Worm (Caenorhabditis elegans) whole organism, L2 larva: ENCODE data around the gene srd-69.
A peak's percentile ranks its signal among the peaks of the same experiment; 100 is the strongest.

Experiments
- C34F6.9 ChIP-seq: fragments of 150-350 bp; optimal IDR thresholded peaks from 2 replicates; lab custom pipeline; 2014; ENCODE audit warnings: missing biosample characterization, missing genetic modification characterization
- F13H6.1 ChIP-seq: sonication (generic microtip); optimal IDR thresholded peaks from 2 replicates; lab custom pipeline; 2016; ENCODE audit warnings: missing genetic modification characterization, missing compliant biosample characterization
- Y55F3AM.14 ChIP-seq: fragments of 200-800 bp; sonication (Bioruptor generic); optimal IDR thresholded peaks from 2 replicates; lab custom pipeline; 2018; ENCODE audit warnings: mild to moderate bottlenecking, missing genetic modification characterization, missing compliant biosample characterization
- ZK546.5 ChIP-seq: sonication (generic microtip); optimal IDR thresholded peaks from 2 replicates; lab custom pipeline; 2017; ENCODE audit warnings: missing biosample characterization, missing genetic modification characterization
- alr-1 ChIP-seq: fragments of 150-350 bp; optimal IDR thresholded peaks from 2 replicates; lab custom pipeline; 2014; ENCODE audit warnings: missing biosample characterization, missing genetic modification characterization
- aly-2 ChIP-seq: fragments of 150-350 bp; optimal IDR thresholded peaks from 2 replicates; lab custom pipeline; 2014; ENCODE audit warnings: missing biosample characterization, missing genetic modification characterization
- ama-1 ChIP-seq: fragments of 150-350 bp; optimal IDR thresholded peaks from 2 replicates; lab custom pipeline; 2018; ENCODE audit warnings: inconsistent platforms
- dmd-4 ChIP-seq: sonication (generic microtip); optimal IDR thresholded peaks from 2 replicates; lab custom pipeline; 2017; ENCODE audit warnings: missing biosample characterization, missing genetic modification characterization
- egl-27 ChIP-seq: sonication (generic microtip); optimal IDR thresholded peaks from 3 replicates; lab custom pipeline; 2017; ENCODE audit warnings: missing biosample characterization, missing genetic modification reagents, missing genetic modification characterization
- elt-1 ChIP-seq: fragments of 150-350 bp; optimal IDR thresholded peaks from 2 replicates; lab custom pipeline; 2014; ENCODE audit warnings: missing biosample characterization, missing genetic modification characterization
- elt-3 ChIP-seq: sonication (generic microtip); optimal IDR thresholded peaks from 2 replicates; lab custom pipeline; 2017; ENCODE audit warnings: missing biosample characterization, missing genetic modification characterization
- fos-1 ChIP-seq: fragments of 150-350 bp; optimal IDR thresholded peaks from 2 replicates; lab custom pipeline; 2014; ENCODE audit warnings: missing biosample characterization, missing genetic modification characterization
- gmeb-1 ChIP-seq: fragments of 150-350 bp; optimal IDR thresholded peaks from 2 replicates; lab custom pipeline; 2014; ENCODE audit warnings: missing biosample characterization, missing genetic modification characterization
- lin-13 ChIP-seq: fragments of 150-350 bp; optimal IDR thresholded peaks from 2 replicates; lab custom pipeline; 2014; ENCODE audit warnings: missing biosample characterization, missing genetic modification reagents, missing genetic modification characterization
- lin-39 ChIP-seq: fragments of 150-350 bp; optimal IDR thresholded peaks from 2 replicates; lab custom pipeline; 2014; ENCODE audit warnings: missing biosample characterization, missing genetic modification reagents, missing genetic modification characterization
- lsy-2 ChIP-seq, 2 experiments: fragments of 150-350 bp in 1 of 2; sonication (generic microtip) in 1 of 2; optimal IDR thresholded peaks; 2 replicates each; lab custom pipeline; 2014 to 2017; ENCODE audit warnings: missing biosample characterization in 2 of 2, missing genetic modification characterization in 2 of 2
- mab-5 ChIP-seq: fragments of 150-350 bp; optimal IDR thresholded peaks from 2 replicates; lab custom pipeline; 2014; ENCODE audit warnings: missing biosample characterization, missing genetic modification characterization
- mbf-1 ChIP-seq: sonication (generic microtip); optimal IDR thresholded peaks from 2 replicates; lab custom pipeline; 2017; ENCODE audit warnings: missing biosample characterization, missing genetic modification characterization
- mdl-1 ChIP-seq, 2 experiments: fragments of 150-350 bp in 1 of 2; sonication (generic microtip) in 1 of 2; optimal IDR thresholded peaks; 2 replicates each; lab custom pipeline; 2017; ENCODE audit warnings: missing biosample characterization in 2 of 2, missing genetic modification characterization in 2 of 2
- nhr-11 ChIP-seq: fragments of 150-350 bp; optimal IDR thresholded peaks from 2 replicates; lab custom pipeline; 2014; ENCODE audit warnings: missing biosample characterization, missing genetic modification characterization
- nhr-12 ChIP-seq: fragments of 150-350 bp; optimal IDR thresholded peaks from 2 replicates; lab custom pipeline; 2014; ENCODE audit warnings: missing biosample characterization, missing genetic modification characterization
- nhr-23 ChIP-seq: fragments of 150-350 bp; optimal IDR thresholded peaks from 2 replicates; lab custom pipeline; 2014; ENCODE audit warnings: missing biosample characterization, missing genetic modification reagents, missing genetic modification characterization
- nhr-25 ChIP-seq: fragments of 150-350 bp; sonication (generic microtip); optimal IDR thresholded peaks from 3 replicates; lab custom pipeline; 2014; ENCODE audit warnings: missing biosample characterization, missing genetic modification characterization
- nhr-6 ChIP-seq: fragments of 150-350 bp; optimal IDR thresholded peaks from 2 replicates; lab custom pipeline; 2014; ENCODE audit warnings: missing biosample characterization, missing genetic modification characterization
- peb-1 ChIP-seq: fragments of 150-350 bp; optimal IDR thresholded peaks from 2 replicates; lab custom pipeline; 2014; ENCODE audit warnings: missing biosample characterization, missing genetic modification characterization
- skn-1 ChIP-seq: sonication (generic microtip); optimal IDR thresholded peaks from 2 replicates; lab custom pipeline; 2017; ENCODE audit warnings: missing biosample characterization, missing genetic modification characterization
- sma-3 ChIP-seq: sonication (generic microtip); optimal IDR thresholded peaks from 2 replicates; lab custom pipeline; 2016; ENCODE audit warnings: missing genetic modification reagents, missing genetic modification characterization, missing compliant biosample characterization
- unc-55 ChIP-seq: fragments of 150-350 bp; sonication (generic microtip); optimal IDR thresholded peaks from 3 replicates; lab custom pipeline; 2014; ENCODE audit warnings: missing biosample characterization, missing genetic modification reagents, missing genetic modification characterization
- unc-62 ChIP-seq: fragments of 150-350 bp; optimal IDR thresholded peaks from 2 replicates; lab custom pipeline; 2014; ENCODE audit warnings: missing biosample characterization, missing genetic modification reagents, missing genetic modification characterization
- zag-1 ChIP-seq: fragments of 150-350 bp; optimal IDR thresholded peaks from 2 replicates; lab custom pipeline; 2014; ENCODE audit warnings: missing biosample characterization, missing genetic modification characterization
- ztf-1 ChIP-seq: fragments of 200-800 bp; sonication (Bioruptor generic); conservative IDR thresholded peaks from 2 replicates; pipeline ENCODE4 v1.3.6; 2022; ENCODE audit warnings: missing genetic modification characterization, missing compliant biosample characterization
- ztf-11 ChIP-seq: sonication (generic microtip); optimal IDR thresholded peaks from 2 replicates; lab custom pipeline; 2017; ENCODE audit warnings: missing biosample characterization, missing genetic modification characterization

The srd-69 gene

DNA sequence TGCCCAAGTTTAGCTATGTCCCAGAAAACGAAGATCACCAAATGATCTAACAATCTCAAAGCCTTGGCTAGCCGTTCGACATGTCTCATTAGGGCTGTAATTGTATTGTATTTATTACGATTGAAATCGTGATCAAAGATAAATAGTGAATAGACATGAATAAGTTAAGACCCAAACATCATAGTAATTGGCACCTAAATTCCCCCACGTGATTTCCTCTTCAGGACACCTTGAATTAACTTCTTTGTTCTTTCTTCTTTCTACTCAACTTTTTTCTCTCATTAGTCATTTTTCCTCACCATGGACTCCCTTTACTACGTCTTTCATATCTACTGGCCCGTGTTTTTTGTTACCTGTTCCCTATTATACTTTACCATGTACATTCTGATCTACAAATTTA, at the start of gene srd-69:
TSS of gene srd-69 (plus strand) at position 301 of the 400 bp plus-strand sequence.
- TF ChIP-seq mab-5 (tag; lab: Kevin White, UChicago) (no peak), nhr-23 (tag; lab: Kevin White, UChicago) (no peak), elt-3 (tag; lab: Kevin White, UChicago) (no peak)

DNA sequence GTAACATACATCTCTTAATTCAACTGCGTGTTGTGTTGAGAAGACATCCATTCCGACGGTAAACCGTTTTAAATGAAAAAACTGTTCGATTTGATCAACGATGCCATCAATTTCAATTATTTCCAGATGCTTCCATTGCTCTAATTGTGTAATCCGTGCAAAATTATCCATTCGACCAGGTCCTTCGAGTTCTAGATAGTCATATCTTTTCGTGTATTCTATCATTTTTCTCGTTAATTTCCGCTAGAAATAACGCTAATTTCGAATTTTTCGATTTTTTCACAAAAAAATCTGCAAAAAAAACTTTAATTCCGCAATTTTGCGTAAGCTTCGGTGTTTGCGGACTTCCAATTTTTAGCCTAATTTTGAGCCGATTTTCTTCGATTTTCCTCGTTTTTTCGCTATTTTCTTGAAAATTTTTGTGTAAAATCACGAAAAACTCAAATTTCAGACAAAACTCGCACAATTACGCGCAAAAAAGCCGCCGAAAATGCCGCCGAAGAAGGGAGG, 48.7 kb upstream of the srd-69 start, which contains the start of the genes fbxa-66 and iffb-1:
TSS of gene fbxa-66 (minus strand) at position 51 of the 510 bp plus-strand sequence.
TSS of gene iffb-1 (plus strand) at position 452 of the 510 bp plus-strand sequence.
- TF ChIP-seq unc-55 (GFP tag; lab: Kevin White, UChicago) (peak; percentile 47), peb-1 (no peak), Y55F3AM.14 (GFP tag; lab: Kevin White, UChicago) (no peak), gmeb-1 (tag; lab: Kevin White, UChicago) (peak; percentile 23), lin-13 (GFP tag; lab: Kevin White, UChicago) (peak; percentile 5), C34F6.9 (tag; lab: Kevin White, UChicago) (peak; percentile 25), sma-3 (GFP tag; lab: Kevin White, UChicago) (no peak), aly-2 (tag; lab: Kevin White, UChicago) (no peak), mbf-1 (no peak), lsy-2 (tag; optimal IDR thresholded peaks at IDR 0.05; lab: Kevin White, UChicago) (peak; percentile 18 to 46)

ce11 chrIII:2314678-2315077, 48.1 kb upstream of the srd-69 start:
- TF ChIP-seq Y55F3AM.14 (GFP tag; lab: Kevin White, UChicago) (no peak), lin-39 (tag; lab: Kevin White, UChicago) (no peak), F13H6.1 (tag; lab: Kevin White, UChicago) (no peak), unc-62 (GFP tag; lab: Kevin White, UChicago) (no peak), ZK546.5 (tag; lab: Kevin White, UChicago) (no peak), nhr-25 (tag; lab: Kevin White, UChicago) (no peak), ztf-1 (no peak)
- TF ChIP-seq, all 48 proteins: peak for 0

DNA sequence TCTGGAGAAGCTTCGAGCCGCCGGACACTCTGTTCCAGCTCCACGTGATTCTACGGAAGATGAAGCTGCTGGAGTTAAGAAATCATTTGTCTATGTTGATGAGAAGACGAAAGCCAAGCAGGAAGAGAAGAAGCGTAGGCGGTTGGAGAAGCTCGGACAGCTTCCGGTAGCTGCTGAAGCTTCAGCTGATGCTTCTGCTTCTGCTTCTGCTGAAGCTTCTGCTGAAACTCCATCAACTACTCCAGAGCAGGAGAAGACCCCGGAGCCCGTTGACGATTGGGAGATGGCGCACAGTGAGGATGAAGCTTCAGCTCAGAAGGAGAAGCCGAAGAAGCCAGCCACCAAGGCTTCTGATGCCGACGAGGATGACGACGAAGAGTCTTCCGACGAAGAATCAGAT, 46.3 kb upstream of the srd-69 start:
- TF ChIP-seq nhr-23 (tag; lab: Kevin White, UChicago) (no peak), F13H6.1 (tag; lab: Kevin White, UChicago) (no peak), elt-1 (tag; lab: Kevin White, UChicago) (no peak), zag-1 (tag; lab: Kevin White, UChicago) (no peak), aly-2 (tag; lab: Kevin White, UChicago) (no peak), C34F6.9 (tag; lab: Kevin White, UChicago) (no peak), Y55F3AM.14 (GFP tag; lab: Kevin White, UChicago) (no peak), ama-1 (lab: Kevin White, UChicago) (no peak), lin-39 (tag; lab: Kevin White, UChicago) (no peak), dmd-4 (tag; lab: Kevin White, UChicago) (no peak), mdl-1 (tag; optimal IDR thresholded peaks at IDR 0.05; lab: Kevin White, UChicago) (no peak), nhr-12 (tag; lab: Kevin White, UChicago) (no peak), nhr-11 (tag; lab: Kevin White, UChicago) (no peak), egl-27 (tag; lab: Kevin White, UChicago) (no peak), fos-1 (no peak), nhr-6 (tag; lab: Kevin White, UChicago) (no peak), nhr-25 (tag; lab: Kevin White, UChicago) (no peak)

DNA sequence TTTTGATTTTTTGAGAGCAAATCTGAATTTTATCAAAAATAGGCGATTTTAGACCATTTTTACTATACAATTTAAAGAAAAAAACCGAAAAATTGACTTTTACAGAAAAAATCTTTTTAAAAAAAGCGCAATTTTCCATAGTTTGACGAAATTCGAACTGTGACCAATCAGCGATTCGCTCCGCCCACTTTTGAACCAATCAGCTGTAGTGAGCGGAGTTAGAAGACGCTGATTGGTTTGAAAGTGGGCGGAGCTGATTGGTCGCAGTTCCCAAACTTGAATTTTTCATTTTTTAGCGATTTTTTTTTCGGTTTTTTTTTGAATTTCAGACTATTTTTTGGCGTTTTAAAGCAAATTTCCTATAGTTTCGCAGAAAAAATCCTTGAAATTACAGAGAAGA, 38.0 kb upstream of the srd-69 start:
- TF ChIP-seq fos-1 (no peak), skn-1 (tag; lab: Kevin White, UChicago) (no peak), alr-1 (tag; lab: Kevin White, UChicago) (no peak), mdl-1 (tag; optimal IDR thresholded peaks at IDR 0.05; lab: Kevin White, UChicago) (no peak), Y55F3AM.14 (GFP tag; lab: Kevin White, UChicago) (no peak), ztf-11 (no peak)

DNA sequence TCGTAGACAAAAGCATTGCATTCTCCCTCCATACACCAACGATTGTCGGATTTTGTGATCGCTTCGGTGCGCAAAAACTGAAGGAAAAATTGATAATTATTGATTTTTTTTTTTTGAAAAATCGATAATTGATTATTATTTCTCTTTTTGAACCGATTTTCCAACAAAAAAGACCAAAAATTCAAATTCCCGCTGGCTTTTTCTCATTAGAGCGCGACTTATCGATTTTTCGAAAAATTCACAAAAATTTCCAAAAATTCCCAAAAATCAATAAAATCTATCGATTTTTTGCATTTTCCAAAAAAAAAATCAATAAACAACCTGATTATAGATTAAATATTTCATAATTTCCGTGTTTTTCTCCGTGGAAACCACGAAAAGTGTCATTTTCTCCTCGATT, 34.1 kb upstream of the srd-69 start:
- TF ChIP-seq mbf-1 (no peak), sma-3 (GFP tag; lab: Kevin White, UChicago) (no peak), mdl-1 (tag; optimal IDR thresholded peaks at IDR 0.05; lab: Kevin White, UChicago) (no peak), nhr-11 (tag; lab: Kevin White, UChicago) (no peak)
